Worm (Caenorhabditis elegans) whole organism, mixed stage, embryonic: ENCODE results near the gene ref-1.

ENCODE experiments used
- M03D4.4 ChIP-seq: sonication (generic microtip); optimal IDR thresholded peaks from 2 replicates; lab custom pipeline; 2017; ENCODE audit warnings: mild to moderate bottlenecking, missing genetic modification characterization, missing compliant biosample characterization
- bed-3 ChIP-seq: fragments of 200-800 bp; sonication (Bioruptor generic); optimal IDR thresholded peaks from 3 replicates; lab custom pipeline; 2018; ENCODE audit warnings: mild to moderate bottlenecking, missing genetic modification characterization, moderate library complexity, missing compliant biosample characterization
- blmp-1 ChIP-seq: fragments of 150-350 bp; optimal IDR thresholded peaks from 2 replicates; lab custom pipeline; 2014; ENCODE audit warnings: missing biosample characterization, missing genetic modification characterization
- ceh-39 ChIP-seq: fragments of 150-350 bp; optimal IDR thresholded peaks from 2 replicates; lab custom pipeline; 2014; ENCODE audit warnings: missing biosample characterization, missing genetic modification characterization
- ceh-83 ChIP-seq: fragments of 200-800 bp; sonication (Bioruptor generic); optimal IDR thresholded peaks from 2 replicates; lab custom pipeline; 2018; ENCODE audit warnings: mild to moderate bottlenecking, missing genetic modification characterization, missing compliant biosample characterization
- ces-1 ChIP-seq: fragments of 150-350 bp; optimal IDR thresholded peaks from 2 replicates; lab custom pipeline; 2014; ENCODE audit warnings: missing biosample characterization, missing genetic modification reagents, missing genetic modification characterization
- cnd-1 ChIP-seq: fragments of 200-800 bp; sonication (Bioruptor generic); optimal IDR thresholded peaks from 2 replicates; lab custom pipeline; 2018; ENCODE audit warnings: mild to moderate bottlenecking, missing genetic modification characterization, missing compliant biosample characterization
- drap-1 ChIP-seq: fragments of 200-800 bp; sonication (Bioruptor generic); optimal IDR thresholded peaks from 3 replicates; lab custom pipeline; 2018; ENCODE audit warnings: mild to moderate bottlenecking, missing genetic modification characterization, missing compliant biosample characterization
- elt-1 ChIP-seq: sonication (generic microtip); optimal IDR thresholded peaks from 2 replicates; lab custom pipeline; 2017; ENCODE audit warnings: missing genetic modification characterization, mild to moderate bottlenecking, missing compliant biosample characterization, antibody characterized with exemption, moderate library complexity, borderline replicate concordance; ENCODE audit not compliant: insufficient read depth
- elt-3 ChIP-seq: fragments of 150-350 bp; optimal IDR thresholded peaks from 2 replicates; lab custom pipeline; 2014; ENCODE audit warnings: missing biosample characterization, missing genetic modification characterization
- flh-1 ChIP-seq: fragments of 200-800 bp; sonication (Bioruptor generic); optimal IDR thresholded peaks from 2 replicates; lab custom pipeline; 2018; ENCODE audit warnings: mild to moderate bottlenecking, missing genetic modification characterization, moderate library complexity, missing compliant biosample characterization
- ham-2 ChIP-seq: fragments of 200-800 bp; sonication (Bioruptor generic); optimal IDR thresholded peaks from 2 replicates; lab custom pipeline; 2018; ENCODE audit warnings: mild to moderate bottlenecking, missing genetic modification characterization, missing compliant biosample characterization
- hlh-1 ChIP-seq: fragments of 150-350 bp; optimal IDR thresholded peaks from 2 replicates; lab custom pipeline; 2014; ENCODE audit warnings: missing biosample characterization, missing genetic modification reagents, missing genetic modification characterization
- lin-13 ChIP-seq: fragments of 150-350 bp; optimal IDR thresholded peaks from 2 replicates; lab custom pipeline; 2014; ENCODE audit warnings: missing biosample characterization, missing genetic modification characterization
- lin-32 ChIP-seq: fragments of 200-800 bp; sonication (Bioruptor generic); optimal IDR thresholded peaks from 2 replicates; lab custom pipeline; 2018; ENCODE audit warnings: mild to moderate bottlenecking, missing genetic modification characterization, missing compliant biosample characterization
- lsy-2 ChIP-seq: fragments of 150-350 bp; optimal IDR thresholded peaks from 2 replicates; lab custom pipeline; 2014; ENCODE audit warnings: missing biosample characterization, missing genetic modification characterization
- mab-5 ChIP-seq: fragments of 150-350 bp; optimal IDR thresholded peaks from 2 replicates; lab custom pipeline; 2014; ENCODE audit warnings: missing biosample characterization, missing genetic modification characterization
- mep-1 ChIP-seq: fragments of 150-350 bp; optimal IDR thresholded peaks from 2 replicates; lab custom pipeline; 2017; ENCODE audit warnings: missing biosample characterization, missing genetic modification reagents, missing genetic modification characterization, inconsistent platforms
- mls-2 ChIP-seq: sonication (generic microtip); optimal IDR thresholded peaks from 2 replicates; lab custom pipeline; 2016; ENCODE audit warnings: mild to moderate bottlenecking, missing genetic modification characterization, moderate library complexity, missing compliant biosample characterization
- nhr-12 ChIP-seq: fragments of 150-350 bp; optimal IDR thresholded peaks from 2 replicates; lab custom pipeline; 2014; ENCODE audit warnings: missing biosample characterization, missing genetic modification characterization
- nhr-2 ChIP-seq: fragments of 150-350 bp; optimal IDR thresholded peaks from 2 replicates; lab custom pipeline; 2014; ENCODE audit warnings: missing biosample characterization, missing genetic modification characterization
- nhr-237 ChIP-seq: fragments of 150-350 bp; optimal IDR thresholded peaks from 2 replicates; lab custom pipeline; 2014; ENCODE audit warnings: missing biosample characterization, missing genetic modification characterization
- nhr-28 ChIP-seq: fragments of 150-350 bp; optimal IDR thresholded peaks from 2 replicates; lab custom pipeline; 2014; ENCODE audit warnings: missing biosample characterization, missing genetic modification characterization
- nhr-76 ChIP-seq: sonication (generic microtip); optimal IDR thresholded peaks from 2 replicates; lab custom pipeline; 2017; ENCODE audit warnings: missing biosample characterization, missing genetic modification characterization
- pha-4 ChIP-seq: fragments of 150-350 bp; optimal IDR thresholded peaks from 2 replicates; lab custom pipeline; 2018; ENCODE audit warnings: missing biosample characterization, missing genetic modification reagents, missing genetic modification characterization
- sem-2 ChIP-seq: fragments of 200-800 bp; sonication (Bioruptor generic); optimal IDR thresholded peaks from 2 replicates; lab custom pipeline; 2018; ENCODE audit warnings: mild to moderate bottlenecking, missing genetic modification characterization, missing compliant biosample characterization
- snpc-4 ChIP-seq: fragments of 150-350 bp; optimal IDR thresholded peaks from 2 replicates; lab custom pipeline; 2014; ENCODE audit warnings: missing biosample characterization, missing genetic modification characterization
- tbx-8 ChIP-seq: fragments of 200-800 bp; sonication (Bioruptor generic); optimal IDR thresholded peaks from 2 replicates; lab custom pipeline; 2018; ENCODE audit warnings: mild to moderate bottlenecking, missing genetic modification characterization, moderate library complexity, missing compliant biosample characterization
- unc-120 ChIP-seq: sonication (generic microtip); optimal IDR thresholded peaks from 2 replicates; lab custom pipeline; 2017; ENCODE audit warnings: missing genetic modification characterization, missing compliant biosample characterization; ENCODE audit not compliant: poor library complexity, severe bottlenecking
- unc-39 ChIP-seq: fragments of 150-350 bp; optimal IDR thresholded peaks from 2 replicates; lab custom pipeline; 2014; ENCODE audit warnings: missing biosample characterization, missing genetic modification characterization
- unc-62 ChIP-seq: fragments of 150-350 bp; optimal IDR thresholded peaks from 2 replicates; lab custom pipeline; 2014; ENCODE audit warnings: missing biosample characterization, missing genetic modification reagents, missing genetic modification characterization
- zip-8 ChIP-seq: fragments of 150-350 bp; optimal IDR thresholded peaks from 2 replicates; lab custom pipeline; 2014; ENCODE audit warnings: missing biosample characterization, missing genetic modification characterization
- ztf-11 ChIP-seq: fragments of 150-350 bp; optimal IDR thresholded peaks from 2 replicates; lab custom pipeline; 2014; ENCODE audit warnings: missing biosample characterization, missing genetic modification characterization

The ref-1 gene

ce11 chrII:10204428-10205049, 13.7 kb upstream of the ref-1 start:
- TF ChIP-seq hlh-1 (tag; lab: Kevin White, UChicago), result peak; percentile 53
- TF ChIP-seq cnd-1 (tag; lab: Kevin White, UChicago), result no peak
- peak; percentile 32 for TF ChIP-seq pha-4 (tag; lab: Kevin White, UChicago)
- no peak for TF ChIP-seq drap-1 (GFP tag; lab: Kevin White, UChicago)
- no peak for TF ChIP-seq nhr-28
- TF ChIP-seq unc-120, result no peak
- TF ChIP-seq sem-2 (GFP tag; lab: Kevin White, UChicago), result no peak

- TF ChIP-seq ztf-11 (no peak), mep-1 (tag; lab: Kevin White, UChicago) (no peak), bed-3 (GFP tag; lab: Kevin White, UChicago) (no peak), hlh-1 (tag; lab: Kevin White, UChicago) (no peak), nhr-12 (tag; lab: Kevin White, UChicago) (no peak), lin-13 (tag; lab: Kevin White, UChicago) (no peak), snpc-4 (tag; lab: Kevin White, UChicago) (no peak)
- TF ChIP-seq, all 35 proteins: peak for 0
These were observed 11.8 kb upstream of the ref-1 start, which contains the start of gene T01E8.1 for ce11 chrII:10206425-10206824. TSS of gene T01E8.1 (plus strand) at chrII:10206725.

- TF ChIP-seq mab-5 (tag; lab: Kevin White, UChicago) (no peak), elt-1 (tag; lab: Kevin White, UChicago) (no peak), nhr-76 (tag; lab: Kevin White, UChicago) (no peak), lin-32 (no peak), drap-1 (GFP tag; lab: Kevin White, UChicago) (no peak), blmp-1 (tag; lab: Kevin White, UChicago) (no peak), mep-1 (tag; lab: Kevin White, UChicago) (no peak), elt-3 (no peak), snpc-4 (tag; lab: Kevin White, UChicago) (no peak)
These were observed 2.4 kb downstream of the ref-1 start for ce11 chrII:10220631-10221030.

ce11 chrII:10221627-10222026, 3.4 kb downstream of the ref-1 start:
- TF ChIP-seq tbx-8 (GFP tag; lab: Kevin White, UChicago), result no peak
- TF ChIP-seq cnd-1 (tag; lab: Kevin White, UChicago), result no peak
- no peak for TF ChIP-seq mep-1 (tag; lab: Kevin White, UChicago)
- no peak for TF ChIP-seq M03D4.4 (tag; lab: Kevin White, UChicago)
- TF ChIP-seq lsy-2, result no peak
- no peak for TF ChIP-seq pha-4 (tag; lab: Kevin White, UChicago)
- no peak for TF ChIP-seq blmp-1 (tag; lab: Kevin White, UChicago)
- TF ChIP-seq ces-1 (GFP tag; lab: Kevin White, UChicago), result no peak
- no peak for TF ChIP-seq unc-62
- TF ChIP-seq nhr-237 (tag; lab: Kevin White, UChicago), result no peak
- TF ChIP-seq, all 35 proteins: peak for 0

- TF ChIP-seq zip-8 (tag; lab: Kevin White, UChicago) (no peak), cnd-1 (tag; lab: Kevin White, UChicago) (no peak), ceh-83 (GFP tag; lab: Kevin White, UChicago) (no peak), sem-2 (GFP tag; lab: Kevin White, UChicago) (no peak), ces-1 (GFP tag; lab: Kevin White, UChicago) (no peak), bed-3 (GFP tag; lab: Kevin White, UChicago) (no peak), elt-3 (no peak), hlh-1 (tag; lab: Kevin White, UChicago) (no peak), ham-2 (GFP tag; lab: Kevin White, UChicago) (no peak), blmp-1 (tag; lab: Kevin White, UChicago) (no peak), unc-39 (tag; lab: Kevin White, UChicago) (no peak), ceh-39 (no peak), nhr-2 (no peak), flh-1 (GFP tag; lab: Kevin White, UChicago) (no peak), mep-1 (tag; lab: Kevin White, UChicago) (no peak), nhr-12 (tag; lab: Kevin White, UChicago) (no peak), mls-2 (no peak), mab-5 (tag; lab: Kevin White, UChicago) (no peak), tbx-8 (GFP tag; lab: Kevin White, UChicago) (no peak)
These were observed 4.3 kb downstream of the ref-1 start, which contains the start of gene plc-3 for ce11 chrII:10222577-10222976. TSS of gene plc-3 (plus strand) at chrII:10222877.
